Worm (Caenorhabditis elegans) whole organism, late embryonic: ENCODE results near the gene dyf-3.

ENCODE experiments used
- C08G9.2 ChIP-seq: sonication (generic microtip); optimal IDR thresholded peaks from 2 replicates; lab custom pipeline; 2016; ENCODE audit warnings: mild to moderate bottlenecking, missing genetic modification characterization, moderate library complexity, missing compliant biosample characterization
- C38D4.7 ChIP-seq: fragments of 200-800 bp; sonication (Bioruptor generic); optimal IDR thresholded peaks from 2 replicates; lab custom pipeline; 2018; ENCODE audit warnings: mild to moderate bottlenecking, missing genetic modification characterization, moderate library complexity, missing compliant biosample characterization
- F13H6.1 ChIP-seq: sonication (generic microtip); optimal IDR thresholded peaks from 2 replicates; lab custom pipeline; 2016; ENCODE audit warnings: missing genetic modification characterization, missing compliant biosample characterization
- K09A11.1 ChIP-seq: sonication (generic microtip); optimal IDR thresholded peaks from 2 replicates; lab custom pipeline; 2017; ENCODE audit warnings: antibody characterized with exemption, mild to moderate bottlenecking, missing genetic modification characterization, missing compliant biosample characterization; ENCODE audit not compliant: insufficient read depth
- ahr-1 ChIP-seq: sonication (generic microtip); optimal IDR thresholded peaks from 2 replicates; lab custom pipeline; 2016; ENCODE audit warnings: missing genetic modification characterization, missing compliant biosample characterization
- ama-1 ChIP-seq: fragments of 150-350 bp; optimal IDR thresholded peaks from 2 replicates; lab custom pipeline; 2014
- ceh-14 ChIP-seq: sonication (generic microtip); optimal IDR thresholded peaks from 2 replicates; lab custom pipeline; 2016; ENCODE audit warnings: missing genotype, missing genetic modification characterization, missing compliant biosample characterization
- ceh-18 ChIP-seq: sonication (generic microtip); optimal IDR thresholded peaks from 2 replicates; lab custom pipeline; 2016; ENCODE audit warnings: missing genetic modification characterization, missing compliant biosample characterization
- ceh-19 ChIP-seq: fragments of 200-800 bp; sonication (Bioruptor generic); optimal IDR thresholded peaks from 2 replicates; lab custom pipeline; 2018; ENCODE audit warnings: mild to moderate bottlenecking, missing genetic modification characterization, missing compliant biosample characterization
- ceh-2 ChIP-seq: sonication (generic microtip); optimal IDR thresholded peaks from 2 replicates; lab custom pipeline; 2016; ENCODE audit warnings: missing genotype, missing genetic modification characterization, missing compliant biosample characterization
- ceh-22 ChIP-seq: sonication (generic microtip); optimal IDR thresholded peaks from 2 replicates; lab custom pipeline; 2017; ENCODE audit warnings: missing biosample characterization, missing genetic modification characterization
- ceh-24 ChIP-seq: sonication (generic microtip); optimal IDR thresholded peaks from 2 replicates; lab custom pipeline; 2016; ENCODE audit warnings: mild to moderate bottlenecking, missing genetic modification characterization, missing compliant biosample characterization
- ceh-31 ChIP-seq: sonication (generic microtip); optimal IDR thresholded peaks from 2 replicates; lab custom pipeline; 2016; ENCODE audit warnings: missing genetic modification characterization, missing compliant biosample characterization
- ceh-6 ChIP-seq: fragments of 200-800 bp; sonication (Bioruptor generic); optimal IDR thresholded peaks from 2 replicates; lab custom pipeline; 2018; ENCODE audit warnings: mild to moderate bottlenecking, missing genetic modification characterization, missing compliant biosample characterization
- che-1 ChIP-seq: sonication (generic microtip); optimal IDR thresholded peaks from 2 replicates; lab custom pipeline; 2016; ENCODE audit warnings: mild to moderate bottlenecking, missing genetic modification characterization, missing compliant biosample characterization
- dve-1 ChIP-seq: sonication (generic microtip); optimal IDR thresholded peaks from 2 replicates; lab custom pipeline; 2017; ENCODE audit warnings: antibody characterized with exemption, mild to moderate bottlenecking, missing genetic modification characterization, missing compliant biosample characterization
- elt-4 ChIP-seq: sonication (generic microtip); optimal IDR thresholded peaks from 2 replicates; lab custom pipeline; 2016; ENCODE audit warnings: missing genetic modification characterization, missing compliant biosample characterization
- ets-4 ChIP-seq: sonication (generic microtip); optimal IDR thresholded peaks from 2 replicates; lab custom pipeline; 2016; ENCODE audit warnings: missing genetic modification characterization, missing compliant biosample characterization
- eyg-1 ChIP-seq: sonication (generic microtip); optimal IDR thresholded peaks from 2 replicates; lab custom pipeline; 2016; ENCODE audit warnings: missing genotype, missing genetic modification characterization, missing compliant biosample characterization
- fax-1 ChIP-seq: sonication (generic microtip); optimal IDR thresholded peaks from 2 replicates; lab custom pipeline; 2016; ENCODE audit warnings: missing genotype, missing genetic modification characterization, missing compliant biosample characterization
- fkh-6 ChIP-seq: sonication (generic microtip); optimal IDR thresholded peaks from 2 replicates; lab custom pipeline; 2016; ENCODE audit warnings: missing genetic modification characterization, missing compliant biosample characterization
- hlh-13 ChIP-seq: fragments of 200-800 bp; sonication (Bioruptor generic); optimal IDR thresholded peaks from 2 replicates; lab custom pipeline; 2018; ENCODE audit warnings: mild to moderate bottlenecking, missing genetic modification characterization, missing compliant biosample characterization
- hlh-15 ChIP-seq: sonication (generic microtip); optimal IDR thresholded peaks from 2 replicates; lab custom pipeline; 2016; ENCODE audit warnings: missing genetic modification characterization, missing compliant biosample characterization
- hlh-30 ChIP-seq: sonication (generic microtip); optimal IDR thresholded peaks from 2 replicates; lab custom pipeline; 2017; ENCODE audit warnings: antibody characterized with exemption, missing genetic modification characterization, missing compliant biosample characterization; ENCODE audit not compliant: insufficient read depth
- hlh-6 ChIP-seq: sonication (generic microtip); optimal IDR thresholded peaks from 2 replicates; lab custom pipeline; 2016; ENCODE audit warnings: missing genotype, missing genetic modification characterization, missing compliant biosample characterization
- hlh-8 ChIP-seq: sonication (generic microtip); optimal IDR thresholded peaks from 2 replicates; lab custom pipeline; 2016; ENCODE audit warnings: missing genotype, missing genetic modification characterization, missing compliant biosample characterization
- lim-6 ChIP-seq: sonication (generic microtip); optimal IDR thresholded peaks from 2 replicates; lab custom pipeline; 2016; ENCODE audit warnings: missing genetic modification characterization, missing compliant biosample characterization
- madf-2 ChIP-seq: sonication (generic microtip); optimal IDR thresholded peaks from 2 replicates; lab custom pipeline; 2017; ENCODE audit warnings: missing genetic modification characterization, missing compliant biosample characterization
- mec-3 ChIP-seq: sonication (generic microtip); optimal IDR thresholded peaks from 2 replicates; lab custom pipeline; 2016; ENCODE audit warnings: borderline replicate concordance, missing genetic modification characterization, missing compliant biosample characterization
- nfya-1 ChIP-seq: sonication (generic microtip); optimal IDR thresholded peaks from 2 replicates; lab custom pipeline; 2017; ENCODE audit warnings: missing genetic modification characterization, mild to moderate bottlenecking, missing compliant biosample characterization, antibody characterized with exemption, moderate library complexity
- nhr-11 ChIP-seq: fragments of 150-350 bp; optimal IDR thresholded peaks from 2 replicates; lab custom pipeline; 2014; ENCODE audit warnings: missing biosample characterization, missing genetic modification characterization
- npax-4 ChIP-seq: sonication (generic microtip); optimal IDR thresholded peaks from 2 replicates; lab custom pipeline; 2016; ENCODE audit warnings: missing genetic modification characterization, missing compliant biosample characterization
- odd-2 ChIP-seq: sonication (generic microtip); optimal IDR thresholded peaks from 2 replicates; lab custom pipeline; 2017; ENCODE audit warnings: antibody characterized with exemption, mild to moderate bottlenecking, missing genetic modification characterization, missing compliant biosample characterization
- pha-4 ChIP-seq: fragments of 150-350 bp; optimal IDR thresholded peaks from 2 replicates; lab custom pipeline; 2018; ENCODE audit warnings: missing biosample characterization, missing genetic modification reagents, missing genetic modification characterization
- ref-2 ChIP-seq: sonication (generic microtip); optimal IDR thresholded peaks from 2 replicates; lab custom pipeline; 2016; ENCODE audit warnings: missing genetic modification characterization, missing compliant biosample characterization
- sox-2 ChIP-seq: fragments of 200-800 bp; sonication (Bioruptor generic); IDR thresholded peaks from 2 replicates; pipeline ENCODE4 v1.3.6; 2022; ENCODE audit warnings: missing genetic modification reagents, missing genetic modification characterization, missing compliant biosample characterization
- syd-9 ChIP-seq: sonication (generic microtip); optimal IDR thresholded peaks from 2 replicates; lab custom pipeline; 2016; ENCODE audit warnings: mild to moderate bottlenecking, missing genetic modification characterization, moderate library complexity, missing compliant biosample characterization
- tbx-2 ChIP-seq: sonication (generic microtip); optimal IDR thresholded peaks from 2 replicates; lab custom pipeline; 2016; ENCODE audit warnings: missing genetic modification characterization, missing compliant biosample characterization
- tbx-7 ChIP-seq: sonication (generic microtip); optimal IDR thresholded peaks from 2 replicates; lab custom pipeline; 2016; ENCODE audit warnings: missing genotype, missing genetic modification characterization, missing compliant biosample characterization
- unc-42 ChIP-seq: sonication (generic microtip); optimal IDR thresholded peaks from 2 replicates; lab custom pipeline; 2016; ENCODE audit warnings: missing genotype, missing genetic modification characterization, missing compliant biosample characterization
- unc-55 ChIP-seq: sonication (generic microtip); optimal IDR thresholded peaks from 2 replicates; lab custom pipeline; 2017; ENCODE audit warnings: missing biosample characterization, missing genetic modification reagents, missing genetic modification characterization
- unc-86 ChIP-seq: sonication (generic microtip); optimal IDR thresholded peaks from 2 replicates; lab custom pipeline; 2016; ENCODE audit warnings: missing genetic modification characterization, missing compliant biosample characterization
- zip-5 ChIP-seq: sonication (generic microtip); optimal IDR thresholded peaks from 2 replicates; lab custom pipeline; 2016; ENCODE audit warnings: missing genetic modification characterization, missing compliant biosample characterization
- ztf-16 ChIP-seq: sonication (generic microtip); optimal IDR thresholded peaks from 2 replicates; lab custom pipeline; 2017; ENCODE audit warnings: missing genetic modification characterization, missing compliant biosample characterization

Gene dyf-3

DNA sequence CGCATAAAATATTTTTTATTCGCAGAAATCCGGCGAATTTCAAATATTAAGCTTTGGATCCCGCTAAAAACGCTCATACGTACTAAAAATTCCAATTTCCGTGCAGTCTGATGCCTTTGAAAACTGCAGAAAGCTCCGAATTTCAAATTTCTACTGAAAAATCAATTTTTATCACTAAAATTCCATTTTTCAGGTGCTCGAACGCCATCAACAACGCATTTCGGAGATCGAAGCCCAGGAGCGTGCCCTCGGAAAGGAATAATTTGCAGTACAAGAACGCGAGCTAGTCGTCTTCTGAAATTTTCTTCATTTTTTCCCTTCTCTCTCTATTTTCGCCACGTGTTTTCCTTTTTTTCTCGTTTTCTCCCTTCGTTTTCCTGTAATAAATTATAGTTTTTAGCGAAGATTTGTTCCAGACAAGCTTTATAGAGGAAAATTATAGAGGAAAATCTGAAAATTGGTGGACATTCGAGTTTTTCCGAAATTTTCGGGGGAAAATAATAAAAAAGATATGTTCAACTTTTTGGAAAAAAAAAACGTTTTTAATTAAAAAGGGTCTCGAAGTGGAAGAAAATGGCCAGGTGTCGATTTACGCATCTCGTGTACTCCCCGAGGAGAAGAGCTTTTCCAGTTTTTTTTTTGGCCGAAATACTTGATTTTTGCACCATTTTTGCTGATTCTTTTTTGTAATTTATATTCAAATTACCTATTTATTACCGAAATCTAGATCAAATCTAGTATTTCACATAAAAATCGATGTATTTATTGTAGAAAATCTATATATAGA is 12.3 kb downstream of the dyf-3 start:
- TF ChIP-seq eyg-1 (tag; lab: Kevin White, UChicago) (no peak), ets-4 (tag; lab: Kevin White, UChicago) (no peak), madf-2 (tag; lab: Kevin White, UChicago) (no peak), syd-9 (tag; lab: Kevin White, UChicago) (no peak), tbx-7 (tag; lab: Kevin White, UChicago) (no peak), ceh-18 (no peak), hlh-30 (tag; lab: Kevin White, UChicago) (no peak), npax-4 (tag; lab: Kevin White, UChicago) (no peak), hlh-15 (tag; lab: Kevin White, UChicago) (no peak), ceh-2 (no peak), ref-2 (tag; lab: Kevin White, UChicago) (no peak), sox-2 (GFP tag; lab: Robert Waterston, UW) (no peak), hlh-8 (tag; lab: Kevin White, UChicago) (no peak), unc-86 (tag; lab: Kevin White, UChicago) (no peak), C08G9.2 (no peak), ama-1 (no peak), K09A11.1 (tag; lab: Kevin White, UChicago) (no peak)

- TF ChIP-seq tbx-7 (tag; lab: Kevin White, UChicago) (no peak), pha-4 (tag; lab: Kevin White, UChicago) (no peak), nfya-1 (tag; lab: Kevin White, UChicago) (peak; percentile 28), hlh-30 (tag; lab: Kevin White, UChicago) (peak; percentile 91), ref-2 (tag; lab: Kevin White, UChicago) (no peak)
- TF ChIP-seq, all 69 proteins: peak for 2
Measured at ce11 chrIV:3385337-3386215, 13.5 kb downstream of the dyf-3 start, which contains the start of gene mai-2. Gene mai-2, plus strand, starts transcription at chrIV:3385910.

DNA sequence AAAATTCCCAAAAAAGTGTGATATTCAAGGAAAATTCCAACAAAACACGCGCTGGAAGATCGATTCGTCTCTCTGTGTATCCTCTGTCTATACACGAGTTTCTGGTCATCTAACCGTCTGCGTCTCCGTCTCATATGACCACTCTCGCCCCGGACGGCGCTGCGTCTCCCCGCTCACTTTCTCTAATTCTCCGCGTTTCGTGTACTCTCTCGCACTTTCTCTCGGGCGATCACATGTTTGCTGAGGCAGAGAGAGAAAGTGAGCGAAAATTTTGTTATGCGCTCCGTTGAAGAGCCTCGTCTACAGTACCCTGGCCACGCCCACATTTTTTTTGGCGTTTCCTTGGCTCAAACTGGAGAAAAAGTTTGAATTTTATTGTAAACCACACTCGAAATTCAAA is 14.4 kb downstream of the dyf-3 start:
- TF ChIP-seq unc-55 (GFP tag; lab: Kevin White, UChicago) (peak; percentile 47), elt-4 (tag; lab: Kevin White, UChicago) (no peak), ceh-24 (tag; lab: Kevin White, UChicago) (no peak), unc-42 (tag; lab: Kevin White, UChicago) (peak; percentile 88), eyg-1 (tag; lab: Kevin White, UChicago) (no peak), ceh-18 (peak; percentile 77), fkh-6 (tag; lab: Kevin White, UChicago) (no peak), ztf-16 (no peak), lim-6 (tag; lab: Kevin White, UChicago) (no peak), F13H6.1 (tag; lab: Kevin White, UChicago) (no peak), ceh-14 (tag; lab: Kevin White, UChicago) (no peak), hlh-6 (tag; lab: Kevin White, UChicago) (no peak), hlh-8 (tag; lab: Kevin White, UChicago) (peak; percentile 43), ceh-6 (GFP tag; lab: Kevin White, UChicago) (no peak), ceh-31 (tag; lab: Kevin White, UChicago) (peak; percentile 78), tbx-2 (peak; percentile 56), K09A11.1 (tag; lab: Kevin White, UChicago) (no peak), mec-3 (tag; lab: Kevin White, UChicago) (no peak), fax-1 (no peak), unc-86 (tag; lab: Kevin White, UChicago) (no peak), odd-2 (no peak), ahr-1 (no peak), ceh-22 (tag; lab: Kevin White, UChicago) (no peak), nhr-11 (no peak), ama-1 (no peak), hlh-13 (no peak), C08G9.2 (peak; percentile 37), C38D4.7 (no peak), pha-4 (tag; lab: Kevin White, UChicago) (no peak), dve-1 (tag; lab: Kevin White, UChicago) (no peak), che-1 (tag; lab: Kevin White, UChicago) (no peak), zip-5 (tag; lab: Kevin White, UChicago) (no peak), ceh-19 (GFP tag; lab: Kevin White, UChicago) (no peak), tbx-7 (tag; lab: Kevin White, UChicago) (no peak), nfya-1 (tag; lab: Kevin White, UChicago) (peak; percentile 85)
